Worm (Caenorhabditis elegans) whole organism, early embryonic: ENCODE data around the gene C44C10.11.

Source experiments
- B0310.2 ChIP-seq: sonication (generic microtip); optimal IDR thresholded peaks from 2 replicates; lab custom pipeline; 2016; ENCODE audit warnings: mild to moderate bottlenecking, missing genetic modification characterization, missing compliant biosample characterization
- F13C5.2 ChIP-seq: sonication (generic microtip); optimal IDR thresholded peaks from 2 replicates; lab custom pipeline; 2017; ENCODE audit warnings: mild to moderate bottlenecking, missing genetic modification characterization, inconsistent platforms, missing compliant biosample characterization
- aly-1 ChIP-seq: sonication (generic microtip); optimal IDR thresholded peaks from 2 replicates; lab custom pipeline; 2016; ENCODE audit warnings: missing genetic modification characterization, missing compliant biosample characterization
- ama-1 ChIP-seq: fragments of 150-350 bp; optimal IDR thresholded peaks from 2 replicates; lab custom pipeline; 2014
- ceh-13 ChIP-seq: fragments of 200-800 bp; sonication (Bioruptor generic); optimal IDR thresholded peaks from 2 replicates; lab custom pipeline; 2018; ENCODE audit warnings: mild to moderate bottlenecking, missing genetic modification characterization, missing compliant biosample characterization
- ceh-36 ChIP-seq: sonication (generic microtip); optimal IDR thresholded peaks from 2 replicates; lab custom pipeline; 2016; ENCODE audit warnings: missing genetic modification characterization, inconsistent platforms, missing compliant biosample characterization
- ets-7 ChIP-seq: sonication (generic microtip); optimal IDR thresholded peaks from 2 replicates; lab custom pipeline; 2016; ENCODE audit warnings: missing genotype, missing genetic modification characterization, missing compliant biosample characterization
- flt-1 ChIP-seq: fragments of 200-800 bp; sonication (Bioruptor generic); IDR thresholded peaks from 2 replicates; pipeline ENCODE4 v1.3.6; 2022; ENCODE audit warnings: missing genetic modification characterization, missing compliant biosample characterization
- hmbx-1 ChIP-seq: sonication (generic microtip); optimal IDR thresholded peaks from 2 replicates; lab custom pipeline; 2016; ENCODE audit warnings: mild to moderate bottlenecking, missing genetic modification characterization, missing compliant biosample characterization
- hmg-4 ChIP-seq: fragments of 200-800 bp; sonication (Bioruptor generic); optimal IDR thresholded peaks from 2 replicates; lab custom pipeline; 2018; ENCODE audit warnings: mild to moderate bottlenecking, missing genetic modification characterization, missing compliant biosample characterization
- hnd-1 ChIP-seq: sonication (generic microtip); optimal IDR thresholded peaks from 2 replicates; lab custom pipeline; 2016; ENCODE audit warnings: missing genetic modification characterization, missing compliant biosample characterization
- pes-1 ChIP-seq: fragments of 200-800 bp; sonication (Bioruptor generic); IDR thresholded peaks from 2 replicates; pipeline ENCODE4 v1.3.6; 2022; ENCODE audit warnings: missing genetic modification reagents, missing genetic modification characterization, missing compliant biosample characterization
- scrt-1 ChIP-seq: fragments of 200-800 bp; sonication (Bioruptor generic); IDR thresholded peaks from 2 replicates; pipeline ENCODE4 v1.3.6; 2022; ENCODE audit warnings: missing genetic modification characterization, missing compliant biosample characterization
- sea-1 ChIP-seq: fragments of 200-800 bp; sonication (Bioruptor generic); conservative IDR thresholded peaks from 2 replicates; pipeline ENCODE4 v1.3.6; 2022; ENCODE audit warnings: missing genetic modification characterization, missing compliant biosample characterization
- tbx-11 ChIP-seq: fragments of 200-800 bp; sonication (Bioruptor generic); IDR thresholded peaks from 2 replicates; pipeline ENCODE4 v1.3.6; 2022; ENCODE audit warnings: missing genetic modification characterization, missing compliant biosample characterization
- tbx-37 ChIP-seq: fragments of 200-800 bp; sonication (Bioruptor generic); conservative IDR thresholded peaks from 2 replicates; pipeline ENCODE4 v1.3.6; 2022; ENCODE audit warnings: missing genetic modification reagents, missing genetic modification characterization, missing compliant biosample characterization
- tra-4 ChIP-seq: sonication (generic microtip); optimal IDR thresholded peaks from 2 replicates; lab custom pipeline; 2017; ENCODE audit warnings: missing genetic modification characterization, missing compliant biosample characterization

C44C10.11 gene

DNA sequence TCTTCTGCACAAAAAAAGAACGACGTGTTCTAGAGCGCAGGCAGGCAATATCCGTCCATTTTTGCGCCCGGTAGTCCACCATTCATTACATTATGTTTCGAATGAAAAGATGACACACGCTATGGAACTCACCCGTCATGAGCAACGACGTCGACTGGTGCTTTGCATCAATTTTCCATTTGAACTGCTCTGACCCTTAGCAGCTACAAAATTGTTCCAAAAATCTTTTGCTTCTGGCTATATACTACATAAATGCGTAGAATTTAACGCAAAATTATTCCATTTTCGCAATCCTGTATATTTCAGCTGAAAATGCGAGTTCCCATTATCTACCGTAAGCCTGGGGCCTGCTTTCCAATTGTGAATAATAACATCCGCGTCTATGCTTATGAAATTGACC lies 51.8 kb downstream of the C44C10.11 start, which contains the start of gene T04F8.3:
TSS of gene T04F8.3 (plus strand) at position 301 of the 400 bp plus-strand sequence.
- no peak for TF ChIP-seq F13C5.2 (tag; lab: Kevin White, UChicago)
- TF ChIP-seq sea-1 (GFP tag; lab: Robert Waterston, UW), result no peak
- TF ChIP-seq ceh-13, result no peak
- TF ChIP-seq aly-1 (tag; lab: Kevin White, UChicago), result no peak
- no peak for TF ChIP-seq hmg-4
- no peak for TF ChIP-seq ceh-36 (tag; lab: Kevin White, UChicago)
- TF ChIP-seq tra-4 (tag; lab: Kevin White, UChicago), result no peak
- TF ChIP-seq hmbx-1, result no peak
- TF ChIP-seq ets-7 (tag; lab: Kevin White, UChicago), result no peak
- TF ChIP-seq ama-1, result no peak
- TF ChIP-seq B0310.2, result no peak
- TF ChIP-seq flt-1, result no peak
- TF ChIP-seq pes-1, result no peak
- TF ChIP-seq tbx-37, result no peak
- TF ChIP-seq scrt-1 (GFP tag; lab: Robert Waterston, UW), result no peak
- TF ChIP-seq hnd-1, result no peak
- no peak for TF ChIP-seq tbx-11
